Worm (Caenorhabditis elegans): ENCODE data around the gene dct-19.

ce11 chrIV:12964648-12965047 lies 21.9 kb downstream of the dct-19 start:
- no peak for TF ChIP-seq cog-1 (tag; optimal IDR thresholded peaks at IDR 0.05)
- TF ChIP-seq T22C8.4 (GFP tag; IDR thresholded peaks at IDR 0.05) = no peak

All from whole organism, midembryonic.